Fruit fly (Drosophila melanogaster) whole organism, embryonic: ENCODE measurements around the gene mRpS7.
A peak's percentile ranks its signal among the peaks of the same experiment; 100 is the strongest.

Source experiments
- Asciz ChIP-seq: fragments of 200-800 bp; sonication (Bioruptor generic); optimal IDR thresholded peaks from 2 replicates; lab custom pipeline; 2017; ENCODE audit warnings: missing biosample characterization, mild to moderate bottlenecking, missing genetic modification characterization, missing genetic modification reagents
- Bdp1 ChIP-seq: fragments of 200-800 bp; sonication (Bioruptor generic); optimal IDR thresholded peaks from 3 replicates; lab custom pipeline; 2016; ENCODE audit warnings: missing biosample characterization, missing genetic modification characterization
- CG10543 ChIP-seq: fragments of 200-800 bp; sonication (Bioruptor generic); optimal IDR thresholded peaks from 3 replicates; lab custom pipeline; 2017; ENCODE audit warnings: missing biosample characterization, mild to moderate bottlenecking, missing genetic modification characterization, moderate library complexity
- CG11093 ChIP-seq: fragments of 200-800 bp; sonication (Bioruptor generic); IDR thresholded peaks from 3 replicates; pipeline ENCODE4 v1.3.6; 2022; ENCODE audit warnings: missing biosample characterization, missing genetic modification characterization
- CG12071 ChIP-seq: fragments of 200-800 bp; sonication (Bioruptor generic); optimal IDR thresholded peaks from 3 replicates; lab custom pipeline; 2018; ENCODE audit warnings: missing biosample characterization, mild to moderate bottlenecking, missing genetic modification characterization
- CG12769 ChIP-seq: fragments of 200-800 bp; sonication (Bioruptor generic); optimal IDR thresholded peaks from 2 replicates; lab custom pipeline; 2019; ENCODE audit warnings: missing biosample characterization, mild to moderate bottlenecking, missing genetic modification characterization, moderate library complexity
- CG15514 ChIP-seq: fragments of 200-800 bp; sonication (Bioruptor generic); optimal IDR thresholded peaks from 3 replicates; lab custom pipeline; 2017; ENCODE audit warnings: missing biosample characterization, missing genetic modification characterization, mild to moderate bottlenecking, moderate library complexity, missing genetic modification reagents
- CG17186 ChIP-seq: fragments of 200-800 bp; sonication (Bioruptor generic); optimal IDR thresholded peaks from 3 replicates; lab custom pipeline; 2017; ENCODE audit warnings: missing biosample characterization, missing genetic modification reagents, missing genetic modification characterization
- CG17359 ChIP-seq: fragments of 200-800 bp; sonication (Bioruptor generic); optimal IDR thresholded peaks from 3 replicates; lab custom pipeline; 2018; ENCODE audit warnings: missing biosample characterization, mild to moderate bottlenecking, missing genetic modification characterization, moderate library complexity
- CG17385 ChIP-seq: fragments of 200-800 bp; sonication (Bioruptor generic); optimal IDR thresholded peaks from 3 replicates; lab custom pipeline; 2018; ENCODE audit warnings: missing biosample characterization, mild to moderate bottlenecking, missing genetic modification characterization
- CG18011 ChIP-seq: fragments of 200-800 bp; sonication (Bioruptor generic); optimal IDR thresholded peaks from 2 replicates; lab custom pipeline; 2017; ENCODE audit warnings: missing biosample characterization, missing genetic modification characterization, mild to moderate bottlenecking, moderate library complexity, missing genotype
- CG18262 ChIP-seq: fragments of 200-800 bp; optimal IDR thresholded peaks from 3 replicates; lab custom pipeline; 2019; ENCODE audit warnings: missing biosample characterization, mild to moderate bottlenecking, missing genetic modification characterization, moderate library complexity
- CG18619 ChIP-seq: fragments of 200-800 bp; sonication (Bioruptor generic); optimal IDR thresholded peaks from 3 replicates; lab custom pipeline; 2017; ENCODE audit warnings: missing biosample characterization, mild to moderate bottlenecking, missing genetic modification characterization
- CG2678 ChIP-seq: fragments of 200-800 bp; sonication (Bioruptor generic); optimal IDR thresholded peaks from 3 replicates; lab custom pipeline; 2019; ENCODE audit warnings: missing biosample characterization, mild to moderate bottlenecking, missing genetic modification characterization, moderate library complexity
- CG32772 ChIP-seq: fragments of 200-800 bp; sonication (Bioruptor generic); IDR thresholded peaks from 2 replicates; pipeline ENCODE4 v1.3.6; 2022; ENCODE audit warnings: missing biosample characterization, missing genetic modification characterization
- CG33213 ChIP-seq: fragments of 200-800 bp; sonication (Bioruptor generic); optimal IDR thresholded peaks from 3 replicates; lab custom pipeline; 2016; ENCODE audit warnings: missing biosample characterization, missing genetic modification characterization
- CG3995 ChIP-seq: fragments of 200-800 bp; sonication (Bioruptor generic); optimal IDR thresholded peaks from 3 replicates; lab custom pipeline; 2016; ENCODE audit warnings: missing biosample characterization, missing genetic modification characterization
- CG42726 ChIP-seq: fragments of 200-800 bp; sonication (Bioruptor generic); IDR thresholded peaks from 2 replicates; pipeline ENCODE4 v1.3.6; 2022; ENCODE audit warnings: missing biosample characterization, missing genetic modification characterization; ENCODE audit not compliant: partially characterized antibody
- CG4424 ChIP-seq: fragments of 200-800 bp; sonication (Bioruptor generic); optimal IDR thresholded peaks from 3 replicates; lab custom pipeline; 2016; ENCODE audit warnings: missing biosample characterization, missing genetic modification characterization
- CG6854 ChIP-seq: fragments of 200-800 bp; sonication (Bioruptor generic); optimal IDR thresholded peaks from 3 replicates; lab custom pipeline; 2017; ENCODE audit warnings: missing biosample characterization, mild to moderate bottlenecking, missing genetic modification characterization
- CG9609 ChIP-seq: fragments of 200-800 bp; sonication (Bioruptor generic); optimal IDR thresholded peaks from 3 replicates; lab custom pipeline; 2016; ENCODE audit warnings: missing biosample characterization, missing genetic modification characterization
- Dbx ChIP-seq: fragments of 200-800 bp; sonication (Bioruptor generic); IDR thresholded peaks from 3 replicates; pipeline ENCODE4 v1.3.6; 2022; ENCODE audit warnings: missing biosample characterization, missing genetic modification characterization
- Dek ChIP-seq: fragments of 200-800 bp; sonication (Bioruptor generic); optimal IDR thresholded peaks from 3 replicates; lab custom pipeline; 2019; ENCODE audit warnings: missing biosample characterization, mild to moderate bottlenecking, missing genetic modification characterization, moderate library complexity
- Dfd ChIP-seq, 2 experiments: fragments of >200 bp; optimal IDR thresholded peaks; 2 replicates each; lab custom pipeline; 2017; ENCODE audit warnings: missing biosample characterization in 2 of 2, missing genetic modification characterization in 2 of 2
- Dip2 ChIP-seq: fragments of 200-800 bp; sonication (Bioruptor generic); IDR thresholded peaks from 2 replicates; pipeline ENCODE4 v1.3.6; 2022; ENCODE audit warnings: missing biosample characterization, missing genetic modification characterization
- Dll ChIP-seq: fragments of 200-800 bp; sonication (Bioruptor generic); IDR thresholded peaks from 4 replicates; pipeline ENCODE4 v1.3.6; 2022; ENCODE audit warnings: missing biosample characterization, missing genetic modification characterization; ENCODE audit not compliant: partially characterized antibody
- Dp ChIP-seq: fragments of 200-800 bp; sonication (Bioruptor generic); optimal IDR thresholded peaks from 2 replicates; lab custom pipeline; 2018; ENCODE audit warnings: missing biosample characterization, mild to moderate bottlenecking, missing genetic modification characterization, moderate library complexity
- HLHmδ ChIP-seq: fragments of 200-800 bp; sonication (Bioruptor generic); optimal IDR thresholded peaks from 2 replicates; lab custom pipeline; 2018; ENCODE audit warnings: missing biosample characterization, mild to moderate bottlenecking, missing genetic modification characterization, moderate library complexity
- Lpt ChIP-seq: fragments of >200 bp; optimal IDR thresholded peaks from 2 replicates; lab custom pipeline; 2018; ENCODE audit warnings: missing biosample characterization, missing genetic modification characterization
- Meics ChIP-seq: fragments of 200-800 bp; sonication (Bioruptor generic); optimal IDR thresholded peaks from 2 replicates; lab custom pipeline; 2017; ENCODE audit warnings: missing biosample characterization, mild to moderate bottlenecking, missing genetic modification characterization
- Myb ChIP-seq: fragments of 200-800 bp; sonication (Bioruptor generic); optimal IDR thresholded peaks from 2 replicates; lab custom pipeline; 2016; ENCODE audit warnings: missing biosample characterization, missing genetic modification characterization
- Oaz ChIP-seq: fragments of 200-800 bp; sonication (Bioruptor generic); IDR thresholded peaks from 2 replicates; pipeline ENCODE4 v1.3.6; 2022; ENCODE audit warnings: missing biosample characterization, missing genetic modification characterization
- Optix ChIP-seq: fragments of 200-800 bp; sonication (Bioruptor generic); IDR thresholded peaks from 3 replicates; pipeline ENCODE4 v1.3.6; 2022; ENCODE audit warnings: missing biosample characterization, missing genetic modification characterization
- Rx ChIP-seq: fragments of 200-800 bp; sonication (Bioruptor generic); IDR thresholded peaks from 2 replicates; pipeline ENCODE4 v1.3.6; 2022; ENCODE audit warnings: missing biosample characterization, missing genetic modification characterization
- Xbp1 ChIP-seq: fragments of 200-800 bp; sonication (Bioruptor generic); optimal IDR thresholded peaks from 3 replicates; lab custom pipeline; 2016; ENCODE audit warnings: missing biosample characterization, mild to moderate bottlenecking, missing genetic modification characterization
- Xrp1 ChIP-seq: fragments of 200-800 bp; sonication (Bioruptor generic); IDR thresholded peaks from 2 replicates; pipeline ENCODE4 v1.3.6; 2022; ENCODE audit warnings: missing biosample characterization, missing genetic modification characterization
- al ChIP-seq: fragments of 200-800 bp; sonication (Bioruptor generic); IDR thresholded peaks from 2 replicates; pipeline ENCODE4 v1.3.6; 2022; ENCODE audit warnings: missing biosample characterization, missing genetic modification characterization
- ara ChIP-seq: fragments of 200-800 bp; sonication (Bioruptor generic); IDR thresholded peaks from 2 replicates; pipeline ENCODE4 v1.3.6; 2022; ENCODE audit warnings: missing biosample characterization, missing genetic modification characterization
- cato ChIP-seq: fragments of 200-800 bp; sonication (Bioruptor generic); optimal IDR thresholded peaks from 2 replicates; lab custom pipeline; 2016; ENCODE audit warnings: missing biosample characterization, missing genetic modification characterization, borderline replicate concordance
- caup ChIP-seq: fragments of 200-800 bp; sonication (Bioruptor generic); optimal IDR thresholded peaks from 3 replicates; lab custom pipeline; 2017; ENCODE audit warnings: missing biosample characterization, mild to moderate bottlenecking, missing genetic modification characterization, moderate library complexity; ENCODE audit not compliant: severe bottlenecking
- chif ChIP-seq, 2 experiments: fragments of 200-800 bp; sonication (Bioruptor generic); optimal IDR thresholded peaks; 3 replicates each; lab custom pipeline; 2016; ENCODE audit warnings: missing biosample characterization in 2 of 2, missing genetic modification characterization in 2 of 2
- dimm ChIP-seq: fragments of 200-800 bp; sonication (Bioruptor generic); IDR thresholded peaks from 2 replicates; pipeline ENCODE4 v1.3.6; 2022; ENCODE audit warnings: missing biosample characterization, missing genetic modification characterization
- dm ChIP-seq: fragments of 200-800 bp; sonication (Bioruptor generic); optimal IDR thresholded peaks from 3 replicates; lab custom pipeline; 2016; ENCODE audit warnings: missing biosample characterization, missing genetic modification characterization
- fd102C ChIP-seq: fragments of 200-800 bp; sonication (Bioruptor generic); optimal IDR thresholded peaks from 2 replicates; lab custom pipeline; 2018; ENCODE audit warnings: missing biosample characterization, mild to moderate bottlenecking, missing genetic modification characterization, moderate library complexity
- fru ChIP-seq: fragments of >200 bp; optimal IDR thresholded peaks from 2 replicates; lab custom pipeline; 2017
- gsb ChIP-seq: fragments of 200-800 bp; sonication (Bioruptor generic); IDR thresholded peaks from 2 replicates; pipeline ENCODE4 v1.3.6; 2022; ENCODE audit warnings: missing biosample characterization, missing genetic modification characterization
- hth ChIP-seq: fragments of >200 bp; optimal IDR thresholded peaks from 2 replicates; lab custom pipeline; 2017; ENCODE audit warnings: inconsistent platforms
- kay ChIP-seq: fragments of 200-800 bp; sonication (Bioruptor generic); optimal IDR thresholded peaks from 2 replicates; lab custom pipeline; 2016; ENCODE audit warnings: missing biosample characterization, missing genetic modification characterization
- nerfin-2 ChIP-seq: fragments of 200-800 bp; sonication (Bioruptor generic); IDR thresholded peaks from 2 replicates; pipeline ENCODE4 v1.3.6; 2022; ENCODE audit warnings: missing biosample characterization, missing genetic modification characterization; ENCODE audit not compliant: partially characterized antibody
- org-1 ChIP-seq: fragments of 200-800 bp; sonication (Bioruptor generic); optimal IDR thresholded peaks from 2 replicates; lab custom pipeline; 2017; ENCODE audit warnings: missing biosample characterization, missing genetic modification characterization
- sug ChIP-seq: fragments of 200-800 bp; optimal IDR thresholded peaks from 2 replicates; lab custom pipeline; 2019; ENCODE audit warnings: missing biosample characterization, mild to moderate bottlenecking, missing genetic modification characterization, moderate library complexity

The mRpS7 gene

dm6 chr2L:10339212-10339721, 47.2 kb upstream of the mRpS7 start, which contains the start of gene SamDC (continued):
- no peak for TF ChIP-seq CG18262 (tag; lab: Kevin White, UChicago)
- TF ChIP-seq chif (GFP tag; optimal IDR thresholded peaks at IDR 0.05; lab: Kevin White, UChicago), result peak in 1 of 2 experiments; percentile 24
- no peak for TF ChIP-seq CG12071 (GFP tag; lab: Kevin White, UChicago)
- no peak for TF ChIP-seq gsb (GFP tag; lab: Robert Waterston, UW)
- TF ChIP-seq Xbp1 (GFP tag; lab: Kevin White, UChicago), result peak; percentile 51
- peak; percentile 77 for TF ChIP-seq Dll (GFP tag; lab: Robert Waterston, UW)
- no peak for TF ChIP-seq Asciz (GFP tag; lab: Kevin White, UChicago)
- TF ChIP-seq ara, result peak; percentile 58; the same call in 1 of the 2 replicates
- no peak for TF ChIP-seq org-1 (GFP tag; lab: Kevin White, UChicago)
- TF ChIP-seq CG10543 (GFP tag; lab: Kevin White, UChicago), result no peak
- TF ChIP-seq dm (GFP tag; lab: Kevin White, UChicago), result peak; percentile 65
- TF ChIP-seq CG6854 (GFP tag; lab: Kevin White, UChicago), result peak; percentile 33
- no peak for TF ChIP-seq kay
- TF ChIP-seq CG17359 (tag; lab: Kevin White, UChicago), result peak; percentile 23
- peak; percentile 48 for TF ChIP-seq sug (tag; lab: Kevin White, UChicago)
- no peak for TF ChIP-seq CG9609 (GFP tag; lab: Kevin White, UChicago)
- peak; percentile 17 for TF ChIP-seq Dp (GFP tag; lab: Kevin White, UChicago)
- peak; percentile 73; the same call in 2 of the 3 replicates for TF ChIP-seq Dbx (GFP tag; lab: Robert Waterston, UW)
- TF ChIP-seq CG33213 (GFP tag; lab: Kevin White, UChicago), result peak; percentile 34
- TF ChIP-seq Meics, result peak; percentile 25
- peak; percentile 48 for TF ChIP-seq CG17385 (GFP tag; lab: Kevin White, UChicago)
- peak; percentile 59; the same call in 1 of the 2 replicates for TF ChIP-seq nerfin-2 (GFP tag; lab: Robert Waterston, UW)
- no peak for TF ChIP-seq Oaz (GFP tag; lab: Robert Waterston, UW)
- TF ChIP-seq CG17186, result no peak
- peak; percentile 32; the same call in 1 of the 2 replicates for TF ChIP-seq Xrp1
- peak; percentile 80 for TF ChIP-seq CG15514
- no peak for TF ChIP-seq CG4424
- TF ChIP-seq CG12769 (tag; lab: Kevin White, UChicago), result peak; percentile 32
- peak in 1 of 2 experiments; percentile 77 for TF ChIP-seq Dfd (GFP tag; optimal IDR thresholded peaks at IDR 0.05; lab: Kevin White, UChicago)
- TF ChIP-seq Myb (GFP tag; lab: Kevin White, UChicago), result peak; percentile 5
- peak; percentile 33 for TF ChIP-seq CG2678 (tag; lab: Kevin White, UChicago)
- peak; percentile 82; the same call in 1 of the 2 replicates for TF ChIP-seq CG42726 (GFP tag; lab: Robert Waterston, UW)
- peak; percentile 68 for TF ChIP-seq Dek (tag; lab: Kevin White, UChicago)
- no peak for TF ChIP-seq dimm (GFP tag; lab: Robert Waterston, UW)
- TF ChIP-seq CG11093, result no peak
- TF ChIP-seq Rx, result no peak
- no peak for TF ChIP-seq Bdp1 (GFP tag; lab: Kevin White, UChicago)
- TF ChIP-seq Lpt (GFP tag; lab: Kevin White, UChicago), result no peak
- TF ChIP-seq CG18619 (GFP tag; lab: Kevin White, UChicago), result no peak
- TF ChIP-seq CG18011 (GFP tag; lab: Kevin White, UChicago), result no peak
- no peak for TF ChIP-seq fru (lab: Kevin White, UChicago)
- TF ChIP-seq HLHmδ, result peak; percentile 46
- peak; percentile 45 for TF ChIP-seq caup
- TF ChIP-seq Dip2 (GFP tag; lab: Robert Waterston, UW), result no peak
- peak; percentile 8 for TF ChIP-seq CG3995
- no peak for TF ChIP-seq CG32772 (GFP tag; lab: Robert Waterston, UW)
- TF ChIP-seq Optix (GFP tag; lab: Robert Waterston, UW), result no peak
- 0 out of 2 replicates have a peak, but pooled peaks have one; percentile 21 for TF ChIP-seq al (GFP tag; lab: Robert Waterston, UW)
- TF ChIP-seq hth, result no peak
- no peak for TF ChIP-seq fd102C (GFP tag; lab: Kevin White, UChicago)
- no peak for TF ChIP-seq cato (GFP tag; lab: Kevin White, UChicago)
